Worm (Caenorhabditis elegans) whole organism, young adult: ENCODE data around the gene ZK287.1.

Experiments
- B0019.2 ChIP-seq: fragments of 200-800 bp; sonication (Bioruptor generic); conservative IDR thresholded peaks from 2 replicates; pipeline ENCODE4 v1.3.6; 2022; ENCODE audit warnings: missing genetic modification reagents, missing genetic modification characterization, missing compliant biosample characterization
- C06A6.2 ChIP-seq: fragments of 200-800 bp; sonication (Bioruptor generic); conservative IDR thresholded peaks from 2 replicates; pipeline ENCODE4 v1.3.6; 2022; ENCODE audit warnings: missing genetic modification characterization, missing compliant biosample characterization
- D2030.7 ChIP-seq: fragments of 200-800 bp; sonication (Bioruptor generic); IDR thresholded peaks from 2 replicates; pipeline ENCODE4 v1.3.6; 2022; ENCODE audit warnings: missing genetic modification reagents, missing genetic modification characterization, missing compliant biosample characterization
- F22D6.2 ChIP-seq: sonication (generic microtip); optimal IDR thresholded peaks from 2 replicates; lab custom pipeline; 2016; ENCODE audit warnings: mild to moderate bottlenecking, missing genetic modification characterization, missing compliant biosample characterization
- F23B12.7 ChIP-seq: sonication (generic microtip); optimal IDR thresholded peaks from 2 replicates; lab custom pipeline; 2017; ENCODE audit warnings: missing genetic modification characterization, mild to moderate bottlenecking, missing compliant biosample characterization, antibody characterized with exemption, moderate library complexity; ENCODE audit not compliant: insufficient read depth
- F37B4.10 ChIP-seq: fragments of 200-800 bp; sonication (Bioruptor generic); IDR thresholded peaks from 2 replicates; pipeline ENCODE4 v1.3.6; 2022; ENCODE audit warnings: missing genetic modification characterization, missing compliant biosample characterization
- F49E8.2 ChIP-seq: sonication (generic microtip); optimal IDR thresholded peaks from 3 replicates; lab custom pipeline; 2017; ENCODE audit warnings: missing genetic modification characterization, mild to moderate bottlenecking, missing compliant biosample characterization, antibody characterized with exemption, moderate library complexity; ENCODE audit not compliant: insufficient read depth
- F52B5.7 ChIP-seq: sonication (generic microtip); optimal IDR thresholded peaks from 2 replicates; lab custom pipeline; 2016; ENCODE audit warnings: mild to moderate bottlenecking, missing genetic modification characterization, missing compliant biosample characterization
- F57A8.1 ChIP-seq: fragments of 200-800 bp; sonication (Bioruptor generic); optimal IDR thresholded peaks from 2 replicates; lab custom pipeline; 2018; ENCODE audit warnings: mild to moderate bottlenecking, missing genetic modification characterization, moderate library complexity, missing compliant biosample characterization
- K11D2.4 ChIP-seq: fragments of 200-800 bp; sonication (Bioruptor generic); IDR thresholded peaks from 2 replicates; pipeline ENCODE4 v1.3.6; 2022; ENCODE audit warnings: missing genetic modification reagents, missing genetic modification characterization, missing compliant biosample characterization
- K12H6.12 ChIP-seq: fragments of 200-800 bp; sonication (Bioruptor generic); optimal IDR thresholded peaks from 2 replicates; lab custom pipeline; 2018; ENCODE audit warnings: mild to moderate bottlenecking, missing genetic modification characterization, missing compliant biosample characterization
- aptf-2 ChIP-seq: fragments of 200-800 bp; sonication (Bioruptor generic); conservative IDR thresholded peaks from 2 replicates; pipeline ENCODE4 v1.3.6; 2022; ENCODE audit warnings: missing genetic modification reagents, missing genetic modification characterization, missing compliant biosample characterization
- aptf-3 ChIP-seq: fragments of 200-800 bp; sonication (Bioruptor generic); IDR thresholded peaks from 2 replicates; pipeline ENCODE4 v1.3.6; 2022; ENCODE audit warnings: missing genetic modification characterization, missing compliant biosample characterization
- athp-1 ChIP-seq: sonication (generic microtip); optimal IDR thresholded peaks from 2 replicates; lab custom pipeline; 2017; ENCODE audit warnings: mild to moderate bottlenecking, missing genetic modification characterization, missing compliant biosample characterization
- attf-3 ChIP-seq: fragments of 200-800 bp; sonication (Bioruptor generic); conservative IDR thresholded peaks from 2 replicates; pipeline ENCODE4 v1.3.6; 2022; ENCODE audit warnings: missing genetic modification reagents, missing genetic modification characterization, missing compliant biosample characterization
- attf-6 ChIP-seq: fragments of 200-800 bp; sonication (Bioruptor generic); IDR thresholded peaks from 2 replicates; pipeline ENCODE4 v1.3.6; 2022; ENCODE audit warnings: missing genetic modification reagents, missing genetic modification characterization, missing compliant biosample characterization
- ceh-100 ChIP-seq: fragments of 200-800 bp; sonication (Bioruptor generic); IDR thresholded peaks from 2 replicates; pipeline ENCODE4 v1.3.6; 2022; ENCODE audit warnings: missing genetic modification reagents, missing genetic modification characterization, missing compliant biosample characterization
- ceh-58 ChIP-seq: fragments of 200-800 bp; sonication (Bioruptor generic); IDR thresholded peaks from 2 replicates; pipeline ENCODE4 v1.3.6; 2022; ENCODE audit warnings: missing genetic modification characterization, missing compliant biosample characterization
- dox-1 ChIP-seq: fragments of 200-800 bp; sonication (Bioruptor generic); IDR thresholded peaks from 2 replicates; pipeline ENCODE4 v1.3.6; 2022; ENCODE audit warnings: missing genetic modification reagents, missing genetic modification characterization, missing compliant biosample characterization
- dpl-1 ChIP-seq: fragments of 150-350 bp; optimal IDR thresholded peaks from 2 replicates; lab custom pipeline; 2014; ENCODE audit warnings: missing biosample characterization, missing genetic modification reagents, missing genetic modification characterization
- egl-18 ChIP-seq: fragments of 200-800 bp; sonication (Bioruptor generic); IDR thresholded peaks from 2 replicates; pipeline ENCODE4 v1.3.6; 2022; ENCODE audit warnings: missing genetic modification reagents, missing genetic modification characterization, missing compliant biosample characterization
- egl-44 ChIP-seq: fragments of 200-800 bp; sonication (Bioruptor generic); IDR thresholded peaks from 2 replicates; pipeline ENCODE4 v1.3.6; 2022; ENCODE audit warnings: missing genetic modification reagents, missing genetic modification characterization, missing compliant biosample characterization
- egrh-3 ChIP-seq: fragments of 200-800 bp; sonication (Bioruptor generic); IDR thresholded peaks from 2 replicates; pipeline ENCODE4 v1.3.6; 2022; ENCODE audit warnings: missing genetic modification reagents, missing genetic modification characterization, missing compliant biosample characterization
- ets-4 ChIP-seq: fragments of 200-800 bp; sonication (Bioruptor generic); optimal IDR thresholded peaks from 2 replicates; lab custom pipeline; 2018; ENCODE audit warnings: mild to moderate bottlenecking, missing genetic modification characterization, missing compliant biosample characterization
- fkh-3 ChIP-seq: sonication (generic microtip); optimal IDR thresholded peaks from 2 replicates; lab custom pipeline; 2016; ENCODE audit warnings: mild to moderate bottlenecking, missing genetic modification characterization, missing compliant biosample characterization
- hmg-1.2 ChIP-seq: fragments of 200-800 bp; sonication (Bioruptor generic); IDR thresholded peaks from 2 replicates; pipeline ENCODE4 v1.3.6; 2022; ENCODE audit warnings: missing genetic modification reagents, missing genetic modification characterization, missing compliant biosample characterization
- hmg-20 ChIP-seq: fragments of 200-800 bp; sonication (Bioruptor generic); IDR thresholded peaks from 2 replicates; pipeline ENCODE4 v1.3.6; 2022; ENCODE audit warnings: missing genetic modification reagents, missing genetic modification characterization, missing compliant biosample characterization
- hrde-1 ChIP-seq: sonication (generic microtip); optimal IDR thresholded peaks from 2 replicates; lab custom pipeline; 2016; ENCODE audit warnings: missing genetic modification characterization, mild to moderate bottlenecking, missing compliant biosample characterization, moderate library complexity, missing genotype, missing genetic modification reagents, borderline replicate concordance
- lag-1 ChIP-seq: fragments of 200-800 bp; sonication (Bioruptor generic); IDR thresholded peaks from 2 replicates; pipeline ENCODE4 v1.3.6; 2022; ENCODE audit warnings: missing genetic modification reagents, missing genetic modification characterization, missing compliant biosample characterization
- let-607 ChIP-seq, 2 experiments: fragments of 200-800 bp in 1 of 2; sonication (Bioruptor generic) in 1 of 2; sonication (generic microtip) in 1 of 2; optimal IDR thresholded peaks; 2 replicates each; lab custom pipeline; 2016 to 2018; ENCODE audit warnings: mild to moderate bottlenecking in 2 of 2, missing compliant biosample characterization in 2 of 2, missing genetic modification characterization in 2 of 2, moderate library complexity in 2 of 2, missing genotype in 1 of 2
- lin-35 ChIP-seq, 3 experiments: fragments of 150-350 bp in 2 of 3; sonication (generic microtip) in 1 of 3; optimal IDR thresholded peaks; 2 replicates each; lab custom pipeline; 2014 to 2018; ENCODE audit warnings: missing biosample characterization in 3 of 3, missing genetic modification characterization in 3 of 3, missing genetic modification reagents in 3 of 3
- madf-10 ChIP-seq: sonication (generic microtip); optimal IDR thresholded peaks from 2 replicates; lab custom pipeline; 2016; ENCODE audit warnings: mild to moderate bottlenecking, missing genetic modification characterization, missing compliant biosample characterization
- madf-6 ChIP-seq: fragments of 200-800 bp; sonication (Bioruptor generic); IDR thresholded peaks from 2 replicates; pipeline ENCODE4 v1.3.6; 2022; ENCODE audit warnings: missing genetic modification reagents, missing genetic modification characterization, missing compliant biosample characterization
- mel-28 ChIP-seq: sonication (generic microtip); optimal IDR thresholded peaks from 2 replicates; lab custom pipeline; 2016; ENCODE audit warnings: borderline replicate concordance, mild to moderate bottlenecking, missing genetic modification characterization, missing compliant biosample characterization
- nfya-1 ChIP-seq: sonication (generic microtip); optimal IDR thresholded peaks from 2 replicates; lab custom pipeline; 2017; ENCODE audit warnings: antibody characterized with exemption, missing compliant biosample characterization, missing genetic modification characterization, borderline replicate concordance; ENCODE audit not compliant: insufficient read depth
- nhr-80 ChIP-seq: sonication (generic microtip); optimal IDR thresholded peaks from 2 replicates; lab custom pipeline; 2016; ENCODE audit warnings: missing genetic modification characterization, missing compliant biosample characterization
- repo-1 ChIP-seq: sonication (generic microtip); optimal IDR thresholded peaks from 2 replicates; lab custom pipeline; 2017; ENCODE audit warnings: mild to moderate bottlenecking, missing genetic modification characterization, missing compliant biosample characterization
- sdz-38 ChIP-seq: sonication (generic microtip); optimal IDR thresholded peaks from 2 replicates; lab custom pipeline; 2016; ENCODE audit warnings: missing genotype, missing genetic modification characterization, missing compliant biosample characterization
- snpc-1.3 ChIP-seq: sonication (generic microtip); optimal IDR thresholded peaks from 2 replicates; lab custom pipeline; 2017; ENCODE audit warnings: missing genetic modification characterization, mild to moderate bottlenecking, missing compliant biosample characterization, antibody characterized with exemption, moderate library complexity, missing genotype, missing genetic modification reagents; ENCODE audit not compliant: insufficient read depth
- snpc-3.4 ChIP-seq: sonication (generic microtip); optimal IDR thresholded peaks from 2 replicates; lab custom pipeline; 2017; ENCODE audit warnings: missing genetic modification characterization, mild to moderate bottlenecking, missing compliant biosample characterization, antibody characterized with exemption, moderate library complexity, missing genotype, missing genetic modification reagents
- somi-1 ChIP-seq: fragments of 200-800 bp; sonication (Bioruptor generic); optimal IDR thresholded peaks from 2 replicates; lab custom pipeline; 2018; ENCODE audit warnings: mild to moderate bottlenecking, missing genetic modification characterization, missing compliant biosample characterization
- zim-3 ChIP-seq: sonication (generic microtip); optimal IDR thresholded peaks from 2 replicates; lab custom pipeline; 2017; ENCODE audit warnings: mild to moderate bottlenecking, missing genetic modification characterization, moderate library complexity, missing compliant biosample characterization
- ztf-18 ChIP-seq: sonication (generic microtip); optimal IDR thresholded peaks from 2 replicates; lab custom pipeline; 2016; ENCODE audit warnings: missing genotype, mild to moderate bottlenecking, missing genetic modification characterization, missing compliant biosample characterization

Gene ZK287.1

ce11 chrV:9713532-9713931, 47.0 kb downstream of the ZK287.1 start, which contains the start of gene F40F9.10:
F40F9.10 (minus strand) TSS chrV:9713632.
- TF ChIP-seq egrh-3 (no peak), ceh-100 (GFP tag; lab: Robert Waterston, UW) (no peak), fkh-3 (tag; lab: Kevin White, UChicago) (no peak), F52B5.7 (no peak), let-607 (tag; optimal IDR thresholded peaks at IDR 0.05; lab: Kevin White, UChicago) (no peak), F22D6.2 (tag; lab: Kevin White, UChicago) (no peak), athp-1 (no peak), dox-1 (GFP tag; lab: Robert Waterston, UW) (no peak), attf-3 (no peak), K12H6.12 (tag; lab: Kevin White, UChicago) (no peak), egl-44 (GFP tag; lab: Robert Waterston, UW) (no peak), aptf-3 (no peak), lag-1 (GFP tag; lab: Robert Waterston, UW) (no peak), ceh-58 (GFP tag; lab: Robert Waterston, UW) (no peak), F57A8.1 (no peak), aptf-2 (GFP tag; lab: Robert Waterston, UW) (no peak), ztf-18 (tag; lab: Kevin White, UChicago) (no peak), K11D2.4 (GFP tag; lab: Robert Waterston, UW) (no peak), ets-4 (no peak)
- TF ChIP-seq, all 124 proteins: peak for 0

DNA sequence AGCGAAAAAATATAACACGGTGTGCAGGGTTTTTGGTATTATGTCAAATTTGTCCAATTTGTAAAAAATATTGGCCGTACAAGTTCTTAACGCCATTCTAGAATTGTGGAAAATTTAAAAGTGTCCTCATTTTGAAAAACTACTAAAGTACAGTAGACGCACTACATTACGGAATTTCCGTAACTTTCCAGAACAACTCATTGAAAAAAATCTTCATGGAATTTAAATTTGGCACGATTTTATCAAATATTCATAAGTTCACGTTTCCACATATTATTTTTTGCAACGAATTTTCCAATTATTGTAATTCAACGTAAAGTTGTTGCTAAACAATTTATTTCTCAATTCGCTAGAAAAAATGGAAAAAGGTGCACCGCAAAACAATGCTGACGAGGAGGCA, 48.4 kb downstream of the ZK287.1 start, which contains the start of gene F40F9.3:
Gene F40F9.3, plus strand, starts transcription at position 301 of the 400 bp plus-strand sequence.
- TF ChIP-seq snpc-1.3 (tag; lab: Kevin White, UChicago) (no peak), F49E8.2 (tag; lab: Kevin White, UChicago) (no peak), mel-28 (tag; lab: Kevin White, UChicago) (no peak), C06A6.2 (GFP tag; lab: Robert Waterston, UW) (no peak), somi-1 (no peak), nhr-80 (tag; lab: Kevin White, UChicago) (no peak), sdz-38 (tag; lab: Kevin White, UChicago) (no peak), madf-6 (no peak)

ce11 chrV:9716397-9716796, 49.9 kb downstream of the ZK287.1 start, which contains the start of gene str-188:
str-188 (plus strand) TSS chrV:9716697.
- TF ChIP-seq attf-6 (GFP tag; lab: Robert Waterston, UW) = no peak
- TF ChIP-seq nfya-1 (tag; lab: Kevin White, UChicago) = no peak
- TF ChIP-seq aptf-3 = no peak
- TF ChIP-seq lin-35 (GFP tag; optimal IDR thresholded peaks at IDR 0.05; lab: Kevin White, UChicago) = no peak
- no peak for TF ChIP-seq F23B12.7 (tag; lab: Kevin White, UChicago)
- no peak for TF ChIP-seq zim-3 (tag; lab: Kevin White, UChicago)
- no peak for TF ChIP-seq egl-18
- TF ChIP-seq F37B4.10 (GFP tag; lab: Robert Waterston, UW) = no peak
- TF ChIP-seq hmg-1.2 = no peak
- no peak for TF ChIP-seq B0019.2 (GFP tag; lab: Robert Waterston, UW)
- TF ChIP-seq hmg-20 (GFP tag; lab: Robert Waterston, UW) = no peak
- no peak for TF ChIP-seq repo-1 (tag; lab: Kevin White, UChicago)
- no peak for TF ChIP-seq madf-10 (tag; lab: Kevin White, UChicago)
- no peak for TF ChIP-seq dpl-1 (GFP tag; lab: Kevin White, UChicago)
- no peak for TF ChIP-seq D2030.7 (GFP tag; lab: Robert Waterston, UW)
- TF ChIP-seq snpc-3.4 (tag; lab: Kevin White, UChicago) = no peak
- no peak for TF ChIP-seq hrde-1
- TF ChIP-seq, all 124 proteins: peak for 0
